Fruit fly (Drosophila melanogaster) whole organism, embryonic: Measurements from ENCODE around the gene CG15382.
A peak's percentile ranks its signal among the peaks of the same experiment; 100 is the strongest.

Experiments
- Ada2b ChIP-seq: fragments of 200-800 bp; sonication (Bioruptor generic); IDR thresholded peaks from 2 replicates; pipeline ENCODE4 v1.3.6; 2022; ENCODE audit warnings: missing biosample characterization, missing genetic modification characterization
- Asciz ChIP-seq: fragments of 200-800 bp; sonication (Bioruptor generic); optimal IDR thresholded peaks from 2 replicates; lab custom pipeline; 2017; ENCODE audit warnings: missing biosample characterization, mild to moderate bottlenecking, missing genetic modification characterization, missing genetic modification reagents
- CG10147 ChIP-seq: fragments of 200-800 bp; sonication (Bioruptor generic); optimal IDR thresholded peaks from 2 replicates; lab custom pipeline; 2019; ENCODE audit warnings: missing biosample characterization, mild to moderate bottlenecking, missing genetic modification characterization, moderate library complexity
- CG1024 ChIP-seq: fragments of 200-800 bp; sonication (Bioruptor generic); IDR thresholded peaks from 2 replicates; pipeline ENCODE4 v1.3.6; 2022; ENCODE audit warnings: missing biosample characterization, missing genetic modification characterization
- CG10274 ChIP-seq: fragments of 200-800 bp; sonication (Bioruptor generic); optimal IDR thresholded peaks from 3 replicates; lab custom pipeline; 2017; ENCODE audit warnings: missing biosample characterization, mild to moderate bottlenecking, missing genetic modification characterization
- CG10431 ChIP-seq: fragments of 200-800 bp; sonication (Bioruptor generic); optimal IDR thresholded peaks from 3 replicates; lab custom pipeline; 2018; ENCODE audit warnings: missing biosample characterization, mild to moderate bottlenecking, missing genetic modification characterization
- CG10654 ChIP-seq: fragments of 200-800 bp; sonication (Bioruptor generic); optimal IDR thresholded peaks from 2 replicates; lab custom pipeline; 2016; ENCODE audit warnings: missing biosample characterization, missing genetic modification characterization
- CG10979 ChIP-seq: fragments of 200-800 bp; sonication (Bioruptor generic); optimal IDR thresholded peaks from 2 replicates; lab custom pipeline; 2018; ENCODE audit warnings: missing biosample characterization, mild to moderate bottlenecking, missing genetic modification characterization, moderate library complexity
- CG11247 ChIP-seq: fragments of 200-800 bp; sonication (Bioruptor generic); IDR thresholded peaks from 2 replicates; pipeline ENCODE4 v1.3.6; 2022; ENCODE audit warnings: missing biosample characterization, missing genetic modification characterization
- CG12744 ChIP-seq: fragments of 200-800 bp; sonication (Bioruptor generic); optimal IDR thresholded peaks from 2 replicates; lab custom pipeline; 2016; ENCODE audit warnings: missing biosample characterization, missing genetic modification characterization
- CG12769 ChIP-seq: fragments of 200-800 bp; sonication (Bioruptor generic); optimal IDR thresholded peaks from 2 replicates; lab custom pipeline; 2019; ENCODE audit warnings: missing biosample characterization, mild to moderate bottlenecking, missing genetic modification characterization, moderate library complexity
- CG14050 ChIP-seq: fragments of 200-800 bp; sonication (Bioruptor generic); IDR thresholded peaks from 3 replicates; pipeline ENCODE4 v1.3.6; 2022; ENCODE audit warnings: missing biosample characterization, missing genetic modification characterization
- CG14667 ChIP-seq: fragments of 200-800 bp; sonication (Bioruptor generic); IDR thresholded peaks from 2 replicates; pipeline ENCODE4 v1.3.6; 2022; ENCODE audit warnings: missing biosample characterization, missing genetic modification characterization
- CG14710 ChIP-seq: fragments of 200-800 bp; sonication (Bioruptor generic); optimal IDR thresholded peaks from 3 replicates; lab custom pipeline; 2019; ENCODE audit warnings: missing biosample characterization, mild to moderate bottlenecking, missing genetic modification characterization, moderate library complexity
- CG14965 ChIP-seq: fragments of 200-800 bp; sonication (Bioruptor generic); optimal IDR thresholded peaks from 2 replicates; lab custom pipeline; 2016; ENCODE audit warnings: missing biosample characterization, missing genetic modification characterization, borderline replicate concordance
- CG15479 ChIP-seq: fragments of 200-800 bp; sonication (Bioruptor generic); optimal IDR thresholded peaks from 3 replicates; lab custom pipeline; 2019; ENCODE audit warnings: missing biosample characterization, mild to moderate bottlenecking, missing genetic modification characterization, moderate library complexity
- CG2875 ChIP-seq: fragments of 200-800 bp; sonication (Bioruptor generic); optimal IDR thresholded peaks from 2 replicates; lab custom pipeline; 2017; ENCODE audit warnings: missing biosample characterization, mild to moderate bottlenecking, missing genetic modification characterization, missing genetic modification reagents
- CG3163 ChIP-seq: fragments of 200-800 bp; sonication (Bioruptor generic); optimal IDR thresholded peaks from 3 replicates; lab custom pipeline; 2016; ENCODE audit warnings: missing biosample characterization, missing genetic modification characterization
- CG7839 ChIP-seq: fragments of 200-800 bp; sonication (Bioruptor generic); optimal IDR thresholded peaks from 3 replicates; lab custom pipeline; 2018; ENCODE audit warnings: missing biosample characterization, mild to moderate bottlenecking, missing genetic modification characterization, moderate library complexity
- CG7963 ChIP-seq: fragments of 200-800 bp; sonication (Bioruptor generic); IDR thresholded peaks from 3 replicates; pipeline ENCODE4 v1.3.6; 2022; ENCODE audit warnings: missing biosample characterization, missing genetic modification characterization; ENCODE audit not compliant: partially characterized antibody
- CG9876 ChIP-seq: fragments of 200-800 bp; sonication (Bioruptor generic); optimal IDR thresholded peaks from 2 replicates; lab custom pipeline; 2016; ENCODE audit warnings: missing biosample characterization, missing genetic modification characterization
- CTCF ChIP-seq: fragments of 200-800 bp; sonication (Bioruptor generic); optimal IDR thresholded peaks from 2 replicates; lab custom pipeline; 2017; ENCODE audit warnings: missing biosample characterization, mild to moderate bottlenecking, missing genetic modification characterization, moderate library complexity
- D19A ChIP-seq: fragments of 200-800 bp; optimal IDR thresholded peaks from 3 replicates; lab custom pipeline; 2019; ENCODE audit warnings: missing biosample characterization, mild to moderate bottlenecking, missing genetic modification characterization, moderate library complexity
- Dip3 ChIP-seq: fragments of 200-800 bp; sonication (Bioruptor generic); optimal IDR thresholded peaks from 3 replicates; lab custom pipeline; 2016; ENCODE audit warnings: missing biosample characterization, missing genetic modification characterization
- Dp ChIP-seq: fragments of 200-800 bp; sonication (Bioruptor generic); optimal IDR thresholded peaks from 2 replicates; lab custom pipeline; 2018; ENCODE audit warnings: missing biosample characterization, mild to moderate bottlenecking, missing genetic modification characterization, moderate library complexity
- ERR ChIP-seq: fragments of 200-800 bp; sonication (Bioruptor generic); optimal IDR thresholded peaks from 2 replicates; lab custom pipeline; 2016; ENCODE audit warnings: missing biosample characterization, missing genetic modification characterization
- Eip74EF ChIP-seq, 2 experiments: fragments of 200-800 bp in 1 of 2; fragments of >200 bp in 1 of 2; sonication (Bioruptor generic) in 1 of 2; optimal IDR thresholded peaks; 2 replicates each; lab custom pipeline; 2017 to 2019; ENCODE audit warnings: missing biosample characterization in 2 of 2, missing genetic modification characterization in 2 of 2, mild to moderate bottlenecking in 1 of 2, moderate library complexity in 1 of 2
- GATAe ChIP-seq: fragments of 200-800 bp; sonication (Bioruptor generic); conservative IDR thresholded peaks from 2 replicates; pipeline ENCODE4 v1.3.6; 2022; ENCODE audit warnings: missing biosample characterization, missing genetic modification characterization
- HHEX ChIP-seq: fragments of 200-800 bp; sonication (Bioruptor generic); optimal IDR thresholded peaks from 3 replicates; lab custom pipeline; 2017; ENCODE audit warnings: missing biosample characterization, mild to moderate bottlenecking, missing genetic modification characterization, missing genetic modification reagents
- Hand ChIP-seq: fragments of 200-800 bp; sonication (Bioruptor generic); optimal IDR thresholded peaks from 2 replicates; lab custom pipeline; 2017; ENCODE audit warnings: mild to moderate bottlenecking, missing biosample characterization, missing genetic modification reagents, missing genetic modification characterization
- Hr3 ChIP-seq: fragments of 200-800 bp; sonication (Bioruptor generic); optimal IDR thresholded peaks from 3 replicates; lab custom pipeline; 2016; ENCODE audit warnings: missing biosample characterization, missing genetic modification characterization
- Six4 ChIP-seq: fragments of 200-800 bp; sonication (Bioruptor generic); optimal IDR thresholded peaks from 2 replicates; lab custom pipeline; 2016; ENCODE audit warnings: missing biosample characterization, missing genetic modification characterization
- Trl ChIP-seq, 3 experiments: fragments of >200 bp in 2 of 3; fragments of 200-800 bp in 1 of 3; sonication (Bioruptor generic) in 1 of 3; optimal IDR thresholded peaks; 2 replicates in 1 of 3; 3 replicates in 2 of 3; lab custom pipeline; 2016 to 2017; ENCODE audit warnings: missing biosample characterization in 1 of 3, missing genetic modification characterization in 1 of 3
- ap ChIP-seq: fragments of 200-800 bp; sonication (Bioruptor generic); IDR thresholded peaks from 2 replicates; pipeline ENCODE4 v1.3.6; 2022; ENCODE audit warnings: missing biosample characterization, missing genetic modification characterization
- ci ChIP-seq: fragments of 200-800 bp; sonication (Bioruptor generic); IDR thresholded peaks from 3 replicates; pipeline ENCODE4 v1.3.6; 2022; ENCODE audit warnings: missing biosample characterization, missing genetic modification characterization
- danr ChIP-seq: fragments of 200-800 bp; sonication (Bioruptor generic); IDR thresholded peaks from 2 replicates; pipeline ENCODE4 v1.3.6; 2022; ENCODE audit warnings: missing biosample characterization, missing genetic modification characterization
- dysf ChIP-seq: fragments of 200-800 bp; sonication (Bioruptor generic); IDR thresholded peaks from 3 replicates; pipeline ENCODE4 v1.3.6; 2022; ENCODE audit warnings: missing biosample characterization, missing genetic modification characterization
- ems ChIP-seq: fragments of 200-800 bp; sonication (Bioruptor generic); optimal IDR thresholded peaks from 3 replicates; lab custom pipeline; 2016; ENCODE audit warnings: missing biosample characterization, missing genetic modification characterization
- ftz-f1 ChIP-seq: fragments of 200-800 bp; sonication (Bioruptor generic); optimal IDR thresholded peaks from 2 replicates; lab custom pipeline; 2016; ENCODE audit warnings: missing biosample characterization, missing genetic modification characterization
- h ChIP-seq: fragments of >200 bp; optimal IDR thresholded peaks from 2 replicates; lab custom pipeline; 2017
- kay ChIP-seq: fragments of 200-800 bp; sonication (Bioruptor generic); optimal IDR thresholded peaks from 2 replicates; lab custom pipeline; 2016; ENCODE audit warnings: missing biosample characterization, missing genetic modification characterization
- ken ChIP-seq: fragments of 200-800 bp; sonication (Bioruptor generic); IDR thresholded peaks from 3 replicates; pipeline ENCODE4 v1.3.6; 2022; ENCODE audit warnings: missing biosample characterization, missing genetic modification characterization
- kni ChIP-seq: fragments of 200-800 bp; sonication (Bioruptor generic); optimal IDR thresholded peaks from 3 replicates; lab custom pipeline; 2017; ENCODE audit warnings: mild to moderate bottlenecking, missing biosample characterization, missing genetic modification reagents, missing genetic modification characterization
- maf-S ChIP-seq: fragments of 200-800 bp; sonication (Bioruptor generic); optimal IDR thresholded peaks from 2 replicates; lab custom pipeline; 2016; ENCODE audit warnings: missing biosample characterization, missing genetic modification characterization
- odd ChIP-seq: fragments of 200-800 bp; sonication (Bioruptor generic); optimal IDR thresholded peaks from 2 replicates; lab custom pipeline; 2017; ENCODE audit warnings: missing biosample characterization, mild to moderate bottlenecking, missing genetic modification characterization
- pros ChIP-seq: fragments of 200-800 bp; sonication (Bioruptor generic); optimal IDR thresholded peaks from 3 replicates; lab custom pipeline; 2019; ENCODE audit warnings: missing biosample characterization, mild to moderate bottlenecking, missing genetic modification characterization, moderate library complexity
- tll ChIP-seq, 2 experiments: fragments of 200-800 bp in 1 of 2; fragments of >200 bp in 1 of 2; sonication (Bioruptor generic) in 1 of 2; optimal IDR thresholded peaks; 2 replicates each; lab custom pipeline; 2017 to 2019; ENCODE audit warnings: missing biosample characterization in 2 of 2, missing genetic modification characterization in 2 of 2, mild to moderate bottlenecking in 1 of 2, moderate library complexity in 1 of 2
- tna ChIP-seq: fragments of 200-800 bp; sonication (Bioruptor generic); IDR thresholded peaks from 2 replicates; pipeline ENCODE4 v1.3.6; 2022; ENCODE audit warnings: missing biosample characterization, missing genetic modification characterization; ENCODE audit not compliant: partially characterized antibody
- usp ChIP-seq: fragments of >200 bp; optimal IDR thresholded peaks from 2 replicates; lab custom pipeline; 2017; ENCODE audit warnings: missing biosample characterization, missing genetic modification characterization
- zfh1 ChIP-seq: fragments of 200-800 bp; sonication (Bioruptor generic); IDR thresholded peaks from 3 replicates; pipeline ENCODE4 v1.3.6; 2022; ENCODE audit warnings: missing biosample characterization, missing genetic modification characterization

The CG15382 gene

DNA sequence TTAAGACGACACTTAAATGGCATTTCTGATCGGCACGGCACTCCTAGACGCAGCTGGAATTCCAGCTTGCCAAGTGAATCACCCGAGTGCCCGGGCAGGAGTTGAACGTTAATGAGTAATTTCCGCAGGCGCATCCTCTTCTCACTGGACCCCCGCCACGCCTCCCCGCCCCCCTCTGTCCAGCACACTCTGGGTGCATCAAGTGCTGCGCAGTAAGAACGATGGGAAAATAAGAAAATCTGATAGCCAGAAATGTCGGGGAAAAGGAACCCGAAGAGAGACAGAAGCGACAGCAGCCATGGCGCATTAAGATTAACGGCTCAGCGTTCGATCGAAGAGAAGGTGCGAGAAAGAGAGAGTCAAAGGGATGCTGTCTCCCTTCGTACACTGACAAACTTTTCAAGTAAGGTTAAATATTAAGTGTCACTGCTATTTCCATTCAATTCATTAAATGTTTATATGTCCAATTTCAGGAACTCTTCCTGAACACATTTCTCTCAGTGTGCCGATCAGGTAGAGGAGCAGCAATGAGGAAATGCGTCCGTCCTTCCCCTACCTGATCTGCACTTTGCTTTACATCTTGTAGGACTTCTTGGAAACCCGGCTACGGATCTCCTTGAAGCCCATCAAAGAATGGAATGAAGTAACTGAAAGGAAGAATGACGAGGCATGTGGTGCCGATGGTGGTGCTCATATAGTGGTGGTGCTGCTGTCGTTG, 9.1 kb downstream of the CG15382 start (continued):
- no peak for TF ChIP-seq CG11247 (GFP tag; lab: Robert Waterston, UW)
- TF ChIP-seq h = no peak
- TF ChIP-seq Dip3 = no peak
- no peak for TF ChIP-seq CG10274 (GFP tag; lab: Kevin White, UChicago)
- peak; percentile 32 for TF ChIP-seq CG3163 (GFP tag; lab: Kevin White, UChicago)
- TF ChIP-seq ken (GFP tag; lab: Robert Waterston, UW) = peak; percentile 68; the same call in 2 of the 3 replicates
- peak; percentile 60 for TF ChIP-seq Six4
- TF ChIP-seq Hand (GFP tag; lab: Kevin White, UChicago) = no peak
- no peak for TF ChIP-seq CG14965
- TF ChIP-seq maf-S (GFP tag; lab: Kevin White, UChicago) = peak; percentile 17
- peak; percentile 25 for TF ChIP-seq CG9876 (GFP tag; lab: Kevin White, UChicago)
- TF ChIP-seq dysf (GFP tag; lab: Robert Waterston, UW) = 0 out of 3 replicates have a peak, but pooled peaks have one; percentile 26
- TF ChIP-seq CG10431 (GFP tag; lab: Kevin White, UChicago) = no peak
- TF ChIP-seq Trl (optimal IDR thresholded peaks at IDR 0.05; lab: Kevin White, UChicago) = peak in 1 of 2 experiments; percentile 20
- TF ChIP-seq Trl (GFP tag; optimal IDR thresholded peaks at IDR 0.05; lab: Kevin White, UChicago) = peak; percentile 82
- TF ChIP-seq CG14667 (GFP tag; lab: Robert Waterston, UW) = 0 out of 2 replicates have a peak, but pooled peaks have one; percentile 21

DNA sequence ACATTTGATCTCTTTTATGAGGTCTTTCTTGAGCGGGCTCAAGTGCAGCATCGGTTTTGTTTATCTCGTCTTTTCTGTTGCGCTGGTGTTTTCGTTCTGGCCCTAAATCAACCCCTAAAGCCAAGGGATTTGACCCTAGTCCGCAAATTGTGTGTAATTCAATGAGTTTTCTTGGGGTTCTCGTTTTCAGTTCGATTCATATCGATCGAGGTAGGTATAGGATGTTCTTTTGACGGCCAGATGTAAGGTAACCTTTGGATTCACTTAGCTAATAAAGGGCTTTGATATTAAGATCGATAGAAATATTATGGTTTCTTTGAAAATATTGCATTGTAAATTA, 9.7 kb downstream of the CG15382 start:
- no peak for TF ChIP-seq CG14710 (tag; lab: Kevin White, UChicago)
- no peak for TF ChIP-seq ap
- no peak for TF ChIP-seq odd
- TF ChIP-seq CTCF (GFP tag; lab: Kevin White, UChicago) = no peak
- no peak for TF ChIP-seq CG10654
- TF ChIP-seq Asciz (GFP tag; lab: Kevin White, UChicago) = no peak
- no peak for TF ChIP-seq CG7963 (GFP tag; lab: Robert Waterston, UW)
- no peak for TF ChIP-seq Dp (GFP tag; lab: Kevin White, UChicago)
- TF ChIP-seq kni (GFP tag; lab: Kevin White, UChicago) = peak; percentile 47
- TF ChIP-seq CG15479 (GFP tag; lab: Kevin White, UChicago) = peak; percentile 71
- no peak for TF ChIP-seq CG10147 (GFP tag; lab: Kevin White, UChicago)
- TF ChIP-seq Hr3 (GFP tag; lab: Kevin White, UChicago) = no peak
- no peak for TF ChIP-seq CG12769 (tag; lab: Kevin White, UChicago)
- TF ChIP-seq CG12744 (GFP tag; lab: Kevin White, UChicago) = no peak
- no peak for TF ChIP-seq CG10979
- TF ChIP-seq zfh1 = no peak
- no peak for TF ChIP-seq kay (GFP tag; lab: Kevin White, UChicago)
- TF ChIP-seq danr (GFP tag; lab: Robert Waterston, UW) = no peak
- TF ChIP-seq pros (GFP tag; lab: Kevin White, UChicago) = peak; percentile 61
- TF ChIP-seq ERR (GFP tag; lab: Kevin White, UChicago) = no peak
- no peak for TF ChIP-seq ftz-f1 (GFP tag; lab: Kevin White, UChicago)
- TF ChIP-seq Eip74EF (GFP tag; optimal IDR thresholded peaks at IDR 0.05; lab: Kevin White, UChicago) = no peak
- no peak for TF ChIP-seq GATAe (GFP tag; lab: Robert Waterston, UW)
- no peak for TF ChIP-seq Ada2b (GFP tag; lab: Robert Waterston, UW)
- no peak for TF ChIP-seq ems (GFP tag; lab: Kevin White, UChicago)
- no peak for TF ChIP-seq usp (GFP tag; lab: Kevin White, UChicago)
- TF ChIP-seq CG2875 = no peak
- TF ChIP-seq CG7839 (tag; lab: Kevin White, UChicago) = no peak
- TF ChIP-seq D19A (tag; lab: Kevin White, UChicago) = no peak
- TF ChIP-seq tna (GFP tag; lab: Robert Waterston, UW) = no peak
- peak in 1 of 2 experiments; percentile 77 for TF ChIP-seq tll (GFP tag; optimal IDR thresholded peaks at IDR 0.05; lab: Kevin White, UChicago)
- no peak for TF ChIP-seq HHEX (GFP tag; lab: Kevin White, UChicago)
- no peak for TF ChIP-seq CG1024 (GFP tag; lab: Robert Waterston, UW)
- no peak for TF ChIP-seq ci (GFP tag; lab: Robert Waterston, UW)
- TF ChIP-seq CG14050 = no peak
